Fruit fly (Drosophila melanogaster): Measurements from ENCODE around the gene bnl.

The bnl gene

dm6 chr3R:19836687-19837086 lies at the start of gene bnl:
Gene bnl (minus strand): TSS chr3R:19836817.
- TF ChIP-seq Dif (GFP tag; optimal IDR thresholded peaks at IDR 0.05; ENCODE audit: partially characterized antibody) (peak; percentile 84), fru (GFP tag; optimal IDR thresholded peaks at IDR 0.05) (peak; percentile 5), Hr83 (GFP tag; optimal IDR thresholded peaks at IDR 0.05; ENCODE audit: poor library complexity, severe bottlenecking) (peak; percentile 79), Sp1 (GFP tag; optimal IDR thresholded peaks at IDR 0.05) (no peak), CG9705 (GFP tag; optimal IDR thresholded peaks at IDR 0.05) (no peak), sv (GFP tag; optimal IDR thresholded peaks at IDR 0.05) (no peak), br (GFP tag; optimal IDR thresholded peaks at IDR 0.05) (peak; percentile 23), psq (GFP tag; optimal IDR thresholded peaks at IDR 0.05) (peak; percentile 7), Hnf4 (GFP tag; optimal IDR thresholded peaks at IDR 0.05) (peak; percentile 13), Vsx2 (GFP tag; optimal IDR thresholded peaks at IDR 0.05; ENCODE audit: partially characterized antibody) (peak; percentile 14), Rel (GFP tag; optimal IDR thresholded peaks at IDR 0.05) (no peak), Rel (tag; optimal IDR thresholded peaks at IDR 0.05) (peak; percentile 56), jim (GFP tag; optimal IDR thresholded peaks at IDR 0.05) (peak; percentile 66), woc (GFP tag; optimal IDR thresholded peaks at IDR 0.05) (no peak), Dfd (GFP tag; optimal IDR thresholded peaks at IDR 0.05) (no peak), h (GFP tag; optimal IDR thresholded peaks at IDR 0.05) (peak; percentile 49), dl (GFP tag; optimal IDR thresholded peaks at IDR 0.05; ENCODE audit: insufficient read depth in 1 of 2, partially characterized antibody in 2 of 2) (peak; percentile 75 to 77), foxo (GFP tag; optimal IDR thresholded peaks at IDR 0.05) (peak in 1 of 2 experiments; percentile 17), rgr (GFP tag; optimal IDR thresholded peaks at IDR 0.05) (peak; percentile 33)

- TF ChIP-seq CG32264 (GFP tag; optimal IDR thresholded peaks at IDR 0.05) (no peak), tai (GFP tag; optimal IDR thresholded peaks at IDR 0.05) (no peak), fru (GFP tag; optimal IDR thresholded peaks at IDR 0.05) (peak; percentile 67), Sp1 (GFP tag; optimal IDR thresholded peaks at IDR 0.05) (peak; percentile 68), dmrt93B (GFP tag; optimal IDR thresholded peaks at IDR 0.05) (peak; percentile 48), Rel (GFP tag; optimal IDR thresholded peaks at IDR 0.05) (peak; percentile 52), Rel (tag; optimal IDR thresholded peaks at IDR 0.05) (peak; percentile 39), HLH106 (tag; optimal IDR thresholded peaks at IDR 0.05) (peak; percentile 67), Hnf4 (GFP tag; optimal IDR thresholded peaks at IDR 0.05) (no peak), psq (GFP tag; optimal IDR thresholded peaks at IDR 0.05) (peak; percentile 17), dl (GFP tag; optimal IDR thresholded peaks at IDR 0.05; ENCODE audit: insufficient read depth in 1 of 2, partially characterized antibody in 2 of 2) (no peak), usp (GFP tag; optimal IDR thresholded peaks at IDR 0.05) (no peak), Myc (optimal IDR thresholded peaks at IDR 0.05) (no peak), woc (GFP tag; optimal IDR thresholded peaks at IDR 0.05) (no peak), pan (optimal IDR thresholded peaks at IDR 0.05) (no peak), foxo (GFP tag; optimal IDR thresholded peaks at IDR 0.05) (peak; percentile 60 to 79), rgr (GFP tag; optimal IDR thresholded peaks at IDR 0.05) (peak; percentile 73), CG9705 (GFP tag; optimal IDR thresholded peaks at IDR 0.05) (peak; percentile 40), dsf (GFP tag; optimal IDR thresholded peaks at IDR 0.05; ENCODE audit: borderline replicate concordance) (no peak), h (GFP tag; optimal IDR thresholded peaks at IDR 0.05) (peak; percentile 80), ey (GFP tag; optimal IDR thresholded peaks at IDR 0.05) (peak; percentile 74), OdsH (GFP tag; optimal IDR thresholded peaks at IDR 0.05) (peak; percentile 69), Dfd (GFP tag; optimal IDR thresholded peaks at IDR 0.05) (no peak), brk (GFP tag; optimal IDR thresholded peaks at IDR 0.05) (no peak), jim (GFP tag; optimal IDR thresholded peaks at IDR 0.05) (no peak), br (GFP tag; optimal IDR thresholded peaks at IDR 0.05) (peak; percentile 66), Hr78 (GFP tag; optimal IDR thresholded peaks at IDR 0.05) (no peak), lola (GFP tag; optimal IDR thresholded peaks at IDR 0.05) (no peak)
Measured at dm6 chr3R:19880431-19880939, 43.9 kb upstream of the bnl start.

dm6 chr3R:19879470-19880052 lies 42.9 kb upstream of the bnl start, which contains the start of gene Ask1:
Gene Ask1 (plus strand): TSS chr3R:19879719.
- no peak for TF ChIP-seq dsf (GFP tag; optimal IDR thresholded peaks at IDR 0.05; ENCODE audit: borderline replicate concordance)
- no peak for TF ChIP-seq Rel (GFP tag; optimal IDR thresholded peaks at IDR 0.05)
- peak; percentile 34 for TF ChIP-seq Rel (tag; optimal IDR thresholded peaks at IDR 0.05)
- no peak for TF ChIP-seq dmrt93B (GFP tag; optimal IDR thresholded peaks at IDR 0.05)
- TF ChIP-seq sage (GFP tag; optimal IDR thresholded peaks at IDR 0.05) = peak; percentile 12
